Fruit fly (Drosophila melanogaster) whole organism, embryonic: Measurements from ENCODE around the gene CG17549.

Source experiments
- ATbp ChIP-seq: fragments of 200-800 bp; sonication (Bioruptor generic); optimal IDR thresholded peaks from 2 replicates; lab custom pipeline; 2017; ENCODE audit warnings: missing biosample characterization, mild to moderate bottlenecking, missing genetic modification characterization, missing genetic modification reagents
- Abd-B ChIP-seq: fragments of 200-800 bp; sonication (Bioruptor generic); optimal IDR thresholded peaks from 2 replicates; lab custom pipeline; 2018; ENCODE audit warnings: missing biosample characterization, mild to moderate bottlenecking, missing genetic modification characterization, moderate library complexity
- CG11456 ChIP-seq: fragments of 200-800 bp; sonication (Bioruptor generic); IDR thresholded peaks from 3 replicates; pipeline ENCODE4 v1.3.6; 2022; ENCODE audit warnings: missing biosample characterization, missing genetic modification characterization
- CG11504 ChIP-seq: fragments of 200-800 bp; sonication (Bioruptor generic); optimal IDR thresholded peaks from 3 replicates; lab custom pipeline; 2019; ENCODE audit warnings: missing biosample characterization, mild to moderate bottlenecking, missing genetic modification characterization, moderate library complexity
- CG11695 ChIP-seq: fragments of 200-800 bp; sonication (Bioruptor generic); IDR thresholded peaks from 3 replicates; pipeline ENCODE4 v1.3.6; 2022; ENCODE audit warnings: missing biosample characterization, missing genetic modification characterization
- CG12104 ChIP-seq: fragments of 200-800 bp; sonication (Bioruptor generic); optimal IDR thresholded peaks from 3 replicates; lab custom pipeline; 2016; ENCODE audit warnings: missing biosample characterization, missing genetic modification characterization
- CG12155 ChIP-seq: fragments of 200-800 bp; sonication (Bioruptor generic); optimal IDR thresholded peaks from 3 replicates; lab custom pipeline; 2016; ENCODE audit warnings: missing biosample characterization, missing genetic modification characterization
- CG13424 ChIP-seq: fragments of 200-800 bp; sonication (Bioruptor generic); optimal IDR thresholded peaks from 2 replicates; lab custom pipeline; 2019; ENCODE audit warnings: missing biosample characterization, mild to moderate bottlenecking, missing genetic modification characterization, moderate library complexity
- CG14965 ChIP-seq: fragments of 200-800 bp; sonication (Bioruptor generic); optimal IDR thresholded peaks from 2 replicates; lab custom pipeline; 2016; ENCODE audit warnings: missing biosample characterization, missing genetic modification characterization, borderline replicate concordance
- CG17359 ChIP-seq: fragments of 200-800 bp; sonication (Bioruptor generic); optimal IDR thresholded peaks from 3 replicates; lab custom pipeline; 2018; ENCODE audit warnings: missing biosample characterization, mild to moderate bottlenecking, missing genetic modification characterization, moderate library complexity
- CG17829 ChIP-seq: fragments of 200-800 bp; optimal IDR thresholded peaks from 2 replicates; lab custom pipeline; 2019; ENCODE audit warnings: missing biosample characterization, mild to moderate bottlenecking, missing genetic modification characterization, moderate library complexity
- CG2116 ChIP-seq: fragments of 200-800 bp; sonication (Bioruptor generic); optimal IDR thresholded peaks from 3 replicates; lab custom pipeline; 2018; ENCODE audit warnings: missing biosample characterization, mild to moderate bottlenecking, missing genetic modification characterization
- CG2202 ChIP-seq: fragments of 200-800 bp; sonication (Bioruptor generic); optimal IDR thresholded peaks from 2 replicates; lab custom pipeline; 2018; ENCODE audit warnings: missing biosample characterization, mild to moderate bottlenecking, missing genetic modification characterization
- CG30403 ChIP-seq: fragments of 200-800 bp; sonication (Bioruptor generic); optimal IDR thresholded peaks from 3 replicates; lab custom pipeline; 2016; ENCODE audit warnings: missing biosample characterization, missing genetic modification characterization
- CG3065 ChIP-seq: fragments of 200-800 bp; sonication (Bioruptor generic); optimal IDR thresholded peaks from 2 replicates; lab custom pipeline; 2016; ENCODE audit warnings: missing biosample characterization, missing genetic modification characterization
- CG31224 ChIP-seq: fragments of 200-800 bp; sonication (Bioruptor generic); IDR thresholded peaks from 2 replicates; pipeline ENCODE4 v1.3.6; 2022; ENCODE audit warnings: missing biosample characterization, missing genetic modification characterization
- CG3407 ChIP-seq: fragments of 200-800 bp; sonication (Bioruptor generic); optimal IDR thresholded peaks from 2 replicates; lab custom pipeline; 2018; ENCODE audit warnings: missing biosample characterization, mild to moderate bottlenecking, missing genetic modification characterization
- CG34224 ChIP-seq: fragments of 200-800 bp; sonication (Bioruptor generic); IDR thresholded peaks from 3 replicates; pipeline ENCODE4 v1.3.6; 2022; ENCODE audit warnings: missing biosample characterization, missing genetic modification characterization; ENCODE audit not compliant: partially characterized antibody
- CG4424 ChIP-seq: fragments of 200-800 bp; sonication (Bioruptor generic); optimal IDR thresholded peaks from 3 replicates; lab custom pipeline; 2016; ENCODE audit warnings: missing biosample characterization, missing genetic modification characterization
- CG7357 ChIP-seq: fragments of 200-800 bp; sonication (Bioruptor generic); IDR thresholded peaks from 3 replicates; pipeline ENCODE4 v1.3.6; 2022; ENCODE audit warnings: missing biosample characterization, missing genetic modification characterization
- CG7839 ChIP-seq: fragments of 200-800 bp; sonication (Bioruptor generic); optimal IDR thresholded peaks from 3 replicates; lab custom pipeline; 2018; ENCODE audit warnings: missing biosample characterization, mild to moderate bottlenecking, missing genetic modification characterization, moderate library complexity
- CG8089 ChIP-seq: fragments of 200-800 bp; sonication (Bioruptor generic); optimal IDR thresholded peaks from 3 replicates; lab custom pipeline; 2016; ENCODE audit warnings: missing biosample characterization, missing genetic modification characterization
- CG8388 ChIP-seq: fragments of 200-800 bp; sonication (Bioruptor generic); optimal IDR thresholded peaks from 2 replicates; lab custom pipeline; 2019; ENCODE audit warnings: missing biosample characterization, mild to moderate bottlenecking, missing genetic modification characterization, moderate library complexity
- CG8924 ChIP-seq: fragments of 200-800 bp; optimal IDR thresholded peaks from 3 replicates; lab custom pipeline; 2019; ENCODE audit warnings: missing biosample characterization, mild to moderate bottlenecking, missing genetic modification characterization, moderate library complexity
- Dek ChIP-seq: fragments of 200-800 bp; sonication (Bioruptor generic); optimal IDR thresholded peaks from 3 replicates; lab custom pipeline; 2019; ENCODE audit warnings: missing biosample characterization, mild to moderate bottlenecking, missing genetic modification characterization, moderate library complexity
- E2f2 ChIP-seq: fragments of 200-800 bp; sonication (Bioruptor generic); IDR thresholded peaks from 2 replicates; pipeline ENCODE4 v1.3.6; 2022; ENCODE audit warnings: missing biosample characterization, missing genetic modification characterization
- Eip74EF ChIP-seq, 2 experiments: fragments of 200-800 bp in 1 of 2; fragments of >200 bp in 1 of 2; sonication (Bioruptor generic) in 1 of 2; optimal IDR thresholded peaks; 2 replicates each; lab custom pipeline; 2017 to 2019; ENCODE audit warnings: missing biosample characterization in 2 of 2, missing genetic modification characterization in 2 of 2, mild to moderate bottlenecking in 1 of 2, moderate library complexity in 1 of 2
- Elba2 ChIP-seq: fragments of 200-800 bp; sonication (Bioruptor generic); optimal IDR thresholded peaks from 3 replicates; lab custom pipeline; 2016; ENCODE audit warnings: missing biosample characterization, missing genetic modification characterization
- Ets97D ChIP-seq: fragments of 200-800 bp; sonication (Bioruptor generic); optimal IDR thresholded peaks from 3 replicates; lab custom pipeline; 2016; ENCODE audit warnings: missing biosample characterization, missing genetic modification characterization
- Hr51 ChIP-seq, 2 experiments: fragments of 200-800 bp; sonication (Bioruptor generic); optimal IDR thresholded peaks; 2 replicates in 1 of 2; 3 replicates in 1 of 2; lab custom pipeline; 2016 to 2018; ENCODE audit warnings: missing biosample characterization in 2 of 2, missing genetic modification characterization in 2 of 2, mild to moderate bottlenecking in 1 of 2, moderate library complexity in 1 of 2
- Mes4 ChIP-seq: fragments of 200-800 bp; sonication (Bioruptor generic); optimal IDR thresholded peaks from 2 replicates; lab custom pipeline; 2016; ENCODE audit warnings: missing biosample characterization, missing genetic modification characterization
- NC2β ChIP-seq: fragments of 200-800 bp; sonication (Bioruptor generic); optimal IDR thresholded peaks from 2 replicates; lab custom pipeline; 2016; ENCODE audit warnings: missing biosample characterization, missing genetic modification characterization
- Neu2 ChIP-seq: fragments of 200-800 bp; sonication (Bioruptor generic); optimal IDR thresholded peaks from 3 replicates; lab custom pipeline; 2016; ENCODE audit warnings: missing biosample characterization, missing genetic modification characterization, borderline replicate concordance
- Nf-YA ChIP-seq: fragments of 200-800 bp; sonication (Bioruptor generic); IDR thresholded peaks from 2 replicates; pipeline ENCODE4 v1.3.6; 2022; ENCODE audit warnings: missing biosample characterization, missing genetic modification characterization
- Pdp1 ChIP-seq, 2 experiments: fragments of 200-800 bp; sonication (Bioruptor generic); optimal IDR thresholded peaks; 3 replicates each; lab custom pipeline; 2016; ENCODE audit warnings: missing biosample characterization in 2 of 2, missing genetic modification characterization in 2 of 2, mild to moderate bottlenecking in 1 of 2, moderate library complexity in 1 of 2
- Ravus ChIP-seq: fragments of 200-800 bp; sonication (Bioruptor generic); IDR thresholded peaks from 2 replicates; pipeline ENCODE4 v1.3.6; 2022; ENCODE audit warnings: missing biosample characterization, missing genetic modification characterization
- Spps ChIP-seq: fragments of 200-800 bp; sonication (Bioruptor generic); optimal IDR thresholded peaks from 2 replicates; lab custom pipeline; 2018; ENCODE audit warnings: missing biosample characterization, mild to moderate bottlenecking, missing genetic modification characterization
- al ChIP-seq: fragments of 200-800 bp; sonication (Bioruptor generic); IDR thresholded peaks from 2 replicates; pipeline ENCODE4 v1.3.6; 2022; ENCODE audit warnings: missing biosample characterization, missing genetic modification characterization
- ato ChIP-seq: fragments of 200-800 bp; sonication (Bioruptor generic); IDR thresholded peaks from 2 replicates; pipeline ENCODE4 v1.3.6; 2022; ENCODE audit warnings: missing biosample characterization, missing genetic modification characterization; ENCODE audit not compliant: partially characterized antibody
- btn ChIP-seq: fragments of 200-800 bp; sonication (Bioruptor generic); optimal IDR thresholded peaks from 2 replicates; lab custom pipeline; 2016; ENCODE audit warnings: missing biosample characterization, missing genetic modification characterization
- cas ChIP-seq: fragments of 200-800 bp; sonication (Bioruptor generic); IDR thresholded peaks from 2 replicates; pipeline ENCODE4 v1.3.6; 2022; ENCODE audit warnings: missing biosample characterization, missing genetic modification characterization
- chif ChIP-seq, 2 experiments: fragments of 200-800 bp; sonication (Bioruptor generic); optimal IDR thresholded peaks; 3 replicates each; lab custom pipeline; 2016; ENCODE audit warnings: missing biosample characterization in 2 of 2, missing genetic modification characterization in 2 of 2
- chm ChIP-seq: fragments of 200-800 bp; sonication (Bioruptor generic); IDR thresholded peaks from 2 replicates; pipeline ENCODE4 v1.3.6; 2022; ENCODE audit warnings: missing biosample characterization, missing genetic modification characterization
- da ChIP-seq: fragments of 200-800 bp; sonication (Bioruptor generic); optimal IDR thresholded peaks from 2 replicates; lab custom pipeline; 2016; ENCODE audit warnings: missing biosample characterization, missing genetic modification characterization
- dmrt99B ChIP-seq: fragments of 200-800 bp; sonication (Bioruptor generic); optimal IDR thresholded peaks from 2 replicates; lab custom pipeline; 2018; ENCODE audit warnings: missing biosample characterization, mild to moderate bottlenecking, missing genetic modification characterization, moderate library complexity
- ham ChIP-seq: fragments of 200-800 bp; sonication (Bioruptor generic); IDR thresholded peaks from 2 replicates; pipeline ENCODE4 v1.3.6; 2022; ENCODE audit warnings: missing biosample characterization, missing genetic modification characterization
- insv ChIP-seq, 2 experiments: fragments of 200-800 bp; sonication (Bioruptor generic); optimal IDR thresholded peaks; 3 replicates each; lab custom pipeline; 2016 to 2018; ENCODE audit warnings: missing biosample characterization in 2 of 2, missing genetic modification characterization in 2 of 2
- inv ChIP-seq: fragments of 200-800 bp; sonication (Bioruptor generic); IDR thresholded peaks from 2 replicates; pipeline ENCODE4 v1.3.6; 2022; ENCODE audit warnings: missing biosample characterization, missing genetic modification characterization; ENCODE audit not compliant: partially characterized antibody
- repo ChIP-seq: fragments of 200-800 bp; sonication (Bioruptor generic); optimal IDR thresholded peaks from 2 replicates; lab custom pipeline; 2016; ENCODE audit warnings: missing biosample characterization, missing genetic modification characterization
- sisA ChIP-seq: fragments of 200-800 bp; sonication (Bioruptor generic); IDR thresholded peaks from 2 replicates; pipeline ENCODE4 v1.3.6; 2022; ENCODE audit warnings: missing biosample characterization, missing genetic modification characterization
- unc-4 ChIP-seq: fragments of 200-800 bp; sonication (Bioruptor generic); IDR thresholded peaks from 2 replicates; pipeline ENCODE4 v1.3.6; 2022; ENCODE audit warnings: missing biosample characterization, missing genetic modification characterization; ENCODE audit not compliant: partially characterized antibody

The CG17549 gene

dm6 chr2L:19373809-19374208 is 16.1 kb downstream of the CG17549 start (continued):
- TF ChIP-seq repo (GFP tag; lab: Kevin White, UChicago) (no peak), unc-4 (no peak), CG17359 (tag; lab: Kevin White, UChicago) (peak; percentile 32), CG8388 (GFP tag; lab: Kevin White, UChicago) (peak; percentile 48), chif (GFP tag; optimal IDR thresholded peaks at IDR 0.05; lab: Kevin White, UChicago) (no peak), CG11504 (peak; percentile 65), CG4424 (GFP tag; lab: Kevin White, UChicago) (peak; percentile 27), Ravus (no peak), CG12104 (GFP tag; lab: Kevin White, UChicago) (no peak), CG12155 (no peak), CG8089 (GFP tag; lab: Kevin White, UChicago) (no peak), al (GFP tag; lab: Robert Waterston, UW) (no peak), Abd-B (GFP tag; lab: Kevin White, UChicago) (peak; percentile 17), E2f2 (GFP tag; lab: Robert Waterston, UW) (no peak), NC2β (no peak), ATbp (peak; percentile 17), CG30403 (GFP tag; lab: Kevin White, UChicago) (peak; percentile 42), CG14965 (GFP tag; lab: Kevin White, UChicago) (no peak), Nf-YA (GFP tag; lab: Robert Waterston, UW) (no peak), chm (no peak), CG17829 (peak; percentile 43), dmrt99B (tag; lab: Kevin White, UChicago) (peak; percentile 67), CG11456 (no peak), sisA (GFP tag; lab: Robert Waterston, UW) (no peak), CG3065 (no peak), ato (GFP tag; lab: Robert Waterston, UW) (no peak), CG13424 (tag; lab: Kevin White, UChicago) (peak; percentile 48), Elba2 (GFP tag; lab: Kevin White, UChicago) (no peak), Ets97D (GFP tag; lab: Kevin White, UChicago) (no peak), cas (GFP tag; lab: Robert Waterston, UW) (no peak), CG2116 (GFP tag; lab: Kevin White, UChicago) (no peak), insv (GFP tag; optimal IDR thresholded peaks at IDR 0.05; lab: Kevin White, UChicago) (no peak), inv (GFP tag; lab: Robert Waterston, UW) (no peak), CG11695 (GFP tag; lab: Robert Waterston, UW) (no peak), btn (GFP tag; lab: Kevin White, UChicago) (no peak), Mes4 (GFP tag; lab: Kevin White, UChicago) (no peak), CG3407 (GFP tag; lab: Kevin White, UChicago) (peak; percentile 2), Pdp1 (GFP tag; optimal IDR thresholded peaks at IDR 0.05; lab: Kevin White, UChicago) (no peak), CG7839 (peak; percentile 56), Eip74EF (GFP tag; optimal IDR thresholded peaks at IDR 0.05; lab: Kevin White, UChicago) (peak in 1 of 2 experiments; percentile 1), Neu2 (GFP tag; lab: Kevin White, UChicago) (no peak), CG31224 (GFP tag; lab: Robert Waterston, UW) (no peak), da (GFP tag; lab: Kevin White, UChicago) (no peak), Spps (tag; lab: Kevin White, UChicago) (peak; percentile 34), CG34224 (GFP tag; lab: Robert Waterston, UW) (no peak), Hr51 (GFP tag; optimal IDR thresholded peaks at IDR 0.05; lab: Kevin White, UChicago) (peak in 1 of 2 experiments; percentile 41), CG2202 (tag; lab: Kevin White, UChicago) (peak; percentile 7), ham (GFP tag; lab: Robert Waterston, UW) (no peak), CG7357 (GFP tag; lab: Robert Waterston, UW) (no peak), CG8924 (tag; lab: Kevin White, UChicago) (peak; percentile 43), Dek (tag; lab: Kevin White, UChicago) (no peak)
